Worm (Caenorhabditis elegans) whole organism, mixed stage, embryonic: ENCODE results near the gene fbxa-172.
"Not testable (repeated sequence)": the region's sequence is repeated elsewhere in the genome, so short reads cannot be mapped to it uniquely, and the experiment has no call there.

Source experiments
- bed-3 ChIP-seq: fragments of 200-800 bp; sonication (Bioruptor generic); optimal IDR thresholded peaks from 3 replicates; lab custom pipeline; 2018; ENCODE audit warnings: mild to moderate bottlenecking, missing genetic modification characterization, moderate library complexity, missing compliant biosample characterization
- pha-4 ChIP-seq: fragments of 150-350 bp; optimal IDR thresholded peaks from 2 replicates; lab custom pipeline; 2018; ENCODE audit warnings: missing biosample characterization, missing genetic modification reagents, missing genetic modification characterization
- sem-2 ChIP-seq: fragments of 200-800 bp; sonication (Bioruptor generic); optimal IDR thresholded peaks from 2 replicates; lab custom pipeline; 2018; ENCODE audit warnings: mild to moderate bottlenecking, missing genetic modification characterization, missing compliant biosample characterization
- sptf-1 ChIP-seq: sonication (generic microtip); optimal IDR thresholded peaks from 2 replicates; lab custom pipeline; 2017; ENCODE audit warnings: mild to moderate bottlenecking, missing genetic modification characterization, moderate library complexity, missing compliant biosample characterization

ce11 chrV:17610503-17610902 lies 51.5 kb downstream of the fbxa-172 start, which contains the start of gene Y6G8.15:
- TF ChIP-seq bed-3 (GFP tag; lab: Kevin White, UChicago); sem-2 (GFP tag; lab: Kevin White, UChicago); pha-4; sptf-1 (tag; lab: Kevin White, UChicago): not testable (repeated sequence)
